Worm (Caenorhabditis elegans) whole organism, L3 larva: ENCODE results near the gene smf-1.
A peak's percentile ranks its signal among the peaks of the same experiment; 100 is the strongest.

Source experiments
- elt-1 ChIP-seq: fragments of 150-350 bp; optimal IDR thresholded peaks from 2 replicates; lab custom pipeline; 2014; ENCODE audit warnings: missing biosample characterization, missing genetic modification characterization
- elt-2 ChIP-seq: sonication (generic microtip); optimal IDR thresholded peaks from 2 replicates; lab custom pipeline; 2016; ENCODE audit warnings: missing genetic modification reagents, mild to moderate bottlenecking, missing genetic modification characterization, missing compliant biosample characterization
- fkh-10 ChIP-seq: sonication (generic microtip); optimal IDR thresholded peaks from 2 replicates; lab custom pipeline; 2017; ENCODE audit warnings: missing biosample characterization, missing genetic modification reagents, missing genetic modification characterization
- lin-15B ChIP-seq: fragments of 150-350 bp; optimal IDR thresholded peaks from 2 replicates; lab custom pipeline; 2014; ENCODE audit warnings: missing biosample characterization, missing genetic modification characterization
- nhr-12 ChIP-seq: fragments of 150-350 bp; optimal IDR thresholded peaks from 2 replicates; lab custom pipeline; 2014; ENCODE audit warnings: missing biosample characterization, missing genetic modification characterization
- tbx-2 ChIP-seq: sonication (generic microtip); optimal IDR thresholded peaks from 2 replicates; lab custom pipeline; 2016; ENCODE audit warnings: mild to moderate bottlenecking, missing genetic modification characterization, missing compliant biosample characterization
- ztf-4 ChIP-seq: fragments of 150-350 bp; optimal IDR thresholded peaks from 2 replicates; lab custom pipeline; 2014; ENCODE audit warnings: missing biosample characterization, missing genetic modification characterization

DNA sequence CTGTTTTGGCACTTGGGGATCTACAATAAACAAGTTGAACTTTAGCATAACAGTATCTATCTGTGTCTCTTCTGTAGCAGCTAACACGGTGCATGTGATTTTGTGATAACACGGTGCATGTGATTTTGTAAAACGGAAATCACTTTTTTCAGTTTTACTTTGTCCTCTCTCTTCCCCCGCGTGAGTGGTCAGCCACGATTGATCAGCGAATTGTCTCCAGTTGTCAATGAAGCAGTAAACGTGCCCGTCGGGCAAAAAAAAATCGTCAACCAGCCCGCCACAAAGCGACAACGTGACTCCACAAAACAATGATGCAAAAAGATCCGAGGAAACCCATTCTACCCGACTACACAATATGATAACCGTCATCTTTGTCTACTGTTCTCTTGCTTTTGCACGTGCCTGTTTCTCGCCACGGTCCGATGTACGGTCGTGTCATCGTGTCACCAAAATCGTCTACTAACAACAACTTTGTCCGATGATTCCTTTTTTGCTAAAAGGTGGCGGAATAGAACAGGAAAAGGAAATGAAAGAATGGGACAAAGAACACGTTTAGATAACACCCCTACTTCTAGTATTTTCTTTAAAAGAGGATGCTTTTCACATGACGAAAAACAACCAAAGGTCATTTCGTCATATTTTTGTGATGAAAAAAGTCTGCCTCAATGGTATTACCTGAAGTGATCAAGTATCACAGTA lies 26.4 kb upstream of the smf-1 start:
- TF ChIP-seq elt-2 (tag; lab: Kevin White, UChicago) = peak; percentile 91
- no peak for TF ChIP-seq elt-1 (tag; lab: Kevin White, UChicago)
- no peak for TF ChIP-seq lin-15B (tag; lab: Kevin White, UChicago)
- TF ChIP-seq nhr-12 (tag; lab: Kevin White, UChicago) = no peak
- no peak for TF ChIP-seq fkh-10 (GFP tag; lab: Kevin White, UChicago)
- peak; percentile 75 for TF ChIP-seq tbx-2 (tag; lab: Kevin White, UChicago)
- TF ChIP-seq ztf-4 (tag; lab: Kevin White, UChicago) = peak; percentile 82
